Worm (Caenorhabditis elegans) whole organism, L1 larva: ENCODE data around the gene W08F4.13.

ENCODE experiments used
- ama-1 ChIP-seq: fragments of 150-350 bp; optimal IDR thresholded peaks from 2 replicates; lab custom pipeline; 2014
- dsc-1 ChIP-seq: sonication (generic microtip); optimal IDR thresholded peaks from 2 replicates; lab custom pipeline; 2016; ENCODE audit warnings: mild to moderate bottlenecking, missing genetic modification characterization, missing compliant biosample characterization
- fkh-10 ChIP-seq: sonication (generic microtip); optimal IDR thresholded peaks from 2 replicates; lab custom pipeline; 2017; ENCODE audit warnings: missing biosample characterization, missing genetic modification reagents, missing genetic modification characterization
- nhr-12 ChIP-seq: sonication (generic microtip); optimal IDR thresholded peaks from 2 replicates; lab custom pipeline; 2017; ENCODE audit warnings: missing biosample characterization, missing genetic modification characterization
- snpc-4 ChIP-seq: fragments of 150-350 bp; optimal IDR thresholded peaks from 2 replicates; lab custom pipeline; 2014; ENCODE audit warnings: missing biosample characterization, missing genetic modification characterization
- sptf-1 ChIP-seq: fragments of 150-350 bp; optimal IDR thresholded peaks from 2 replicates; lab custom pipeline; 2014; ENCODE audit warnings: missing biosample characterization, missing genetic modification characterization
- unc-62 ChIP-seq: fragments of 150-350 bp; optimal IDR thresholded peaks from 2 replicates; lab custom pipeline; 2014; ENCODE audit warnings: missing biosample characterization, missing genetic modification reagents, missing genetic modification characterization

DNA sequence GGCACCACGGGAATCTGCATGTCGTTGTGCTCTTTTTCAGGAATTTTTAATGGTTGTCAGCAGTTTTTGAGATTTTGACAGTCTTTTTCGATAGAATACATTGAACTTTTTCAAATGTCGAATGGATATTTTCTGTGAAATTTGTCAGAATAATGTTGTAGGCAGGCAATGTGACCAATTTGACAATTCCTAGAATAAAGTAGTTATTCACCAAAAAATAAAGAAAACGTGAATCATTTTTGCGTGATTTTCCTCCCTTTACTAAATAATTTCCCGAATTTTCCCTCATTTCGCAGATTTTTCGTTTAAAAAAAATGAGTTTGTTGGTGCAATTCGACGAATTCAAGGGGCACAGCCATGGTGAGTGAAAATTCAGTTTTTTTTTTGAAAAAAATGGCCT lies 24.2 kb downstream of the W08F4.13 start, which contains the start of gene W04H10.1:
- TF ChIP-seq fkh-10 (no peak), unc-62 (no peak), dsc-1 (no peak), ama-1 (lab: Kevin White, UChicago) (no peak), snpc-4 (no peak), sptf-1 (no peak), nhr-12 (tag; lab: Kevin White, UChicago) (no peak)
